Worm (Caenorhabditis elegans) whole organism, mixed stage, embryonic: ENCODE data around the gene sru-44.

Experiments used
- M03D4.4 ChIP-seq: sonication (generic microtip); optimal IDR thresholded peaks from 2 replicates; lab custom pipeline; 2017; ENCODE audit warnings: mild to moderate bottlenecking, missing genetic modification characterization, missing compliant biosample characterization
- bed-3 ChIP-seq: fragments of 200-800 bp; sonication (Bioruptor generic); optimal IDR thresholded peaks from 3 replicates; lab custom pipeline; 2018; ENCODE audit warnings: mild to moderate bottlenecking, missing genetic modification characterization, moderate library complexity, missing compliant biosample characterization
- blmp-1 ChIP-seq: fragments of 150-350 bp; optimal IDR thresholded peaks from 2 replicates; lab custom pipeline; 2014; ENCODE audit warnings: missing biosample characterization, missing genetic modification characterization
- ceh-43 ChIP-seq: fragments of 200-800 bp; sonication (Bioruptor generic); optimal IDR thresholded peaks from 2 replicates; lab custom pipeline; 2018; ENCODE audit warnings: mild to moderate bottlenecking, missing genetic modification characterization, moderate library complexity, missing compliant biosample characterization
- ceh-83 ChIP-seq: fragments of 200-800 bp; sonication (Bioruptor generic); optimal IDR thresholded peaks from 2 replicates; lab custom pipeline; 2018; ENCODE audit warnings: mild to moderate bottlenecking, missing genetic modification characterization, missing compliant biosample characterization
- ces-1 ChIP-seq: fragments of 150-350 bp; optimal IDR thresholded peaks from 2 replicates; lab custom pipeline; 2014; ENCODE audit warnings: missing biosample characterization, missing genetic modification reagents, missing genetic modification characterization
- cnd-1 ChIP-seq: fragments of 200-800 bp; sonication (Bioruptor generic); optimal IDR thresholded peaks from 2 replicates; lab custom pipeline; 2018; ENCODE audit warnings: mild to moderate bottlenecking, missing genetic modification characterization, missing compliant biosample characterization
- drap-1 ChIP-seq: fragments of 200-800 bp; sonication (Bioruptor generic); optimal IDR thresholded peaks from 3 replicates; lab custom pipeline; 2018; ENCODE audit warnings: mild to moderate bottlenecking, missing genetic modification characterization, missing compliant biosample characterization
- elt-1 ChIP-seq: sonication (generic microtip); optimal IDR thresholded peaks from 2 replicates; lab custom pipeline; 2017; ENCODE audit warnings: missing genetic modification characterization, mild to moderate bottlenecking, missing compliant biosample characterization, antibody characterized with exemption, moderate library complexity, borderline replicate concordance; ENCODE audit not compliant: insufficient read depth
- flh-1 ChIP-seq: fragments of 200-800 bp; sonication (Bioruptor generic); optimal IDR thresholded peaks from 2 replicates; lab custom pipeline; 2018; ENCODE audit warnings: mild to moderate bottlenecking, missing genetic modification characterization, moderate library complexity, missing compliant biosample characterization
- ham-2 ChIP-seq: fragments of 200-800 bp; sonication (Bioruptor generic); optimal IDR thresholded peaks from 2 replicates; lab custom pipeline; 2018; ENCODE audit warnings: mild to moderate bottlenecking, missing genetic modification characterization, missing compliant biosample characterization
- lin-13 ChIP-seq: fragments of 150-350 bp; optimal IDR thresholded peaks from 2 replicates; lab custom pipeline; 2014; ENCODE audit warnings: missing biosample characterization, missing genetic modification characterization
- lin-32 ChIP-seq: fragments of 200-800 bp; sonication (Bioruptor generic); optimal IDR thresholded peaks from 2 replicates; lab custom pipeline; 2018; ENCODE audit warnings: mild to moderate bottlenecking, missing genetic modification characterization, missing compliant biosample characterization
- lsy-2 ChIP-seq: fragments of 150-350 bp; optimal IDR thresholded peaks from 2 replicates; lab custom pipeline; 2014; ENCODE audit warnings: missing biosample characterization, missing genetic modification characterization
- mab-5 ChIP-seq: fragments of 150-350 bp; optimal IDR thresholded peaks from 2 replicates; lab custom pipeline; 2014; ENCODE audit warnings: missing biosample characterization, missing genetic modification characterization
- mls-2 ChIP-seq: sonication (generic microtip); optimal IDR thresholded peaks from 2 replicates; lab custom pipeline; 2016; ENCODE audit warnings: mild to moderate bottlenecking, missing genetic modification characterization, moderate library complexity, missing compliant biosample characterization
- nhr-12 ChIP-seq: fragments of 150-350 bp; optimal IDR thresholded peaks from 2 replicates; lab custom pipeline; 2014; ENCODE audit warnings: missing biosample characterization, missing genetic modification characterization
- nhr-2 ChIP-seq: fragments of 150-350 bp; optimal IDR thresholded peaks from 2 replicates; lab custom pipeline; 2014; ENCODE audit warnings: missing biosample characterization, missing genetic modification characterization
- nhr-237 ChIP-seq: fragments of 150-350 bp; optimal IDR thresholded peaks from 2 replicates; lab custom pipeline; 2014; ENCODE audit warnings: missing biosample characterization, missing genetic modification characterization
- nhr-28 ChIP-seq: fragments of 150-350 bp; optimal IDR thresholded peaks from 2 replicates; lab custom pipeline; 2014; ENCODE audit warnings: missing biosample characterization, missing genetic modification characterization
- nhr-76 ChIP-seq: sonication (generic microtip); optimal IDR thresholded peaks from 2 replicates; lab custom pipeline; 2017; ENCODE audit warnings: missing biosample characterization, missing genetic modification characterization
- sem-2 ChIP-seq: fragments of 200-800 bp; sonication (Bioruptor generic); optimal IDR thresholded peaks from 2 replicates; lab custom pipeline; 2018; ENCODE audit warnings: mild to moderate bottlenecking, missing genetic modification characterization, missing compliant biosample characterization
- snpc-4 ChIP-seq: fragments of 150-350 bp; optimal IDR thresholded peaks from 2 replicates; lab custom pipeline; 2014; ENCODE audit warnings: missing biosample characterization, missing genetic modification characterization
- tbx-8 ChIP-seq: fragments of 200-800 bp; sonication (Bioruptor generic); optimal IDR thresholded peaks from 2 replicates; lab custom pipeline; 2018; ENCODE audit warnings: mild to moderate bottlenecking, missing genetic modification characterization, moderate library complexity, missing compliant biosample characterization
- unc-120 ChIP-seq: sonication (generic microtip); optimal IDR thresholded peaks from 2 replicates; lab custom pipeline; 2017; ENCODE audit warnings: missing genetic modification characterization, missing compliant biosample characterization; ENCODE audit not compliant: poor library complexity, severe bottlenecking
- unc-62 ChIP-seq: fragments of 150-350 bp; optimal IDR thresholded peaks from 2 replicates; lab custom pipeline; 2014; ENCODE audit warnings: missing biosample characterization, missing genetic modification reagents, missing genetic modification characterization
- zip-8 ChIP-seq: fragments of 150-350 bp; optimal IDR thresholded peaks from 2 replicates; lab custom pipeline; 2014; ENCODE audit warnings: missing biosample characterization, missing genetic modification characterization

The sru-44 gene

DNA sequence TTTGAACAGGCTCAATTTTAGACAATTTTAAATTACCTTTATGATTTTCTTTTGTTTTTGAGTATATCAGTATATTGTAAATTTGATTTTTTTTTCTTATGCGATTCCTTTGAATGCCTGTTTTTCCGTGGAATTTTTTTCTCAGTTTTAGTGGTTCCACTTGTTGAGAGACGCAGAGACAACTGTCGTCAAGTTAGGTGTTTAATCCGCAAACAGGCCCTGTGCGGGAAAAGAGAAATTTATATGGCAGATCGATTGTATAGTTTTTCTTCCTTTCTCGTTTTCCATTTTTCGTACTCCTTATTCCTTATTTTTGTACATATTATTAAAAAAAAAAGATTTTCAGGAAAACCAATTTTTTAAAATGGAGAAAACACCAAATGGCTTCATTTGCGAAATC, 31.3 kb upstream of the sru-44 start, which contains the start of gene F36D3.1 (continued):
- no peak for TF ChIP-seq elt-1 (tag; lab: Kevin White, UChicago)

DNA sequence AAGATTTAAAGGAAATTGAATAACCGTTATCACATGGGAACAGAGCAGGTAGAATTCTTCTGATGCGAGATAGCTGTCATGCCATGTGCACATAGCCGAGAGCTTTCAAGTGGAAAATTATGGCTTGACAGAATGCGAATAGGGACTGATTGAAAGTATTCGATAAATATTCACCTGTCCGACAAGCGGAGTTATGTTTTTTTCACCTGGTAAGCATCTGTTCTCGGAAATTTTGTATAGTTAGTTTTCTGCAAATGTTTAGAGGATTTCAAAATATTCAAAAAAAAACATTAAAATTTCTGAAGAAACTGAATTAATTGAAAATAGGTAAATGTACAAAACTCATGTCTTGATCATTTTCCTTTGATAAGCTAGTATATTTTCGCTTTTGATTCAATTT, 29.8 kb upstream of the sru-44 start, which contains the start of gene srh-136:
Gene srh-136 (minus strand): TSS at position 93 of the 400 bp plus-strand sequence.
- TF ChIP-seq bed-3 (GFP tag; lab: Kevin White, UChicago) (no peak), unc-62 (no peak), nhr-76 (tag; lab: Kevin White, UChicago) (no peak)

- TF ChIP-seq sem-2 (no peak), bed-3 (GFP tag; lab: Kevin White, UChicago) (no peak), cnd-1 (tag; lab: Kevin White, UChicago) (no peak), unc-62 (no peak), nhr-28 (tag; lab: Kevin White, UChicago) (no peak)
Measured at ce11 chrV:16494359-16494758, 26.6 kb upstream of the sru-44 start, which contains the start of gene comt-2. TSS of gene comt-2 (minus strand) at chrV:16494489.

DNA sequence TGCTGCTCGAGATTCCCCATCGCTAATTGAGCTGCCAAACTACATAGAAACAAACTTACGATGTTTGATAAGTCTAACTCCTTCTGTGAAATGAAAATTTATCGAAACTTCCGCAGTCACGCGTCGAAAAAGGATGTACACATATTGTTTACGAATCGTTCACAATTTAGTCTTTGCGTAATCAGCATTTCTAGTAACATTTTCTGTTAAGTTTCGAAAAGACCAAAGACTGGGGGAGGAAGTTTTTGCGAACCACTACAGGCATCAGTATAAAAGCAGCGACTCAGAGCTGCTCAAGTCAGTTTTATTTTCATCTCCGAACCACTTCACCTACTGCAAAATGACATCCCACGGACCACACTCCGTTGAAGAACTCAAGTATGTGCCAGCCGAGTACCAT, 20.4 kb upstream of the sru-44 start, which contains the start of gene sqst-4:
Gene sqst-4 (plus strand): TSS at position 301 of the 400 bp plus-strand sequence.
- TF ChIP-seq zip-8 (tag; lab: Kevin White, UChicago) (no peak), ces-1 (GFP tag; lab: Kevin White, UChicago) (no peak), nhr-237 (tag; lab: Kevin White, UChicago) (no peak), ceh-83 (GFP tag; lab: Kevin White, UChicago) (no peak), mab-5 (tag; lab: Kevin White, UChicago) (no peak), flh-1 (GFP tag; lab: Kevin White, UChicago) (no peak)

DNA sequence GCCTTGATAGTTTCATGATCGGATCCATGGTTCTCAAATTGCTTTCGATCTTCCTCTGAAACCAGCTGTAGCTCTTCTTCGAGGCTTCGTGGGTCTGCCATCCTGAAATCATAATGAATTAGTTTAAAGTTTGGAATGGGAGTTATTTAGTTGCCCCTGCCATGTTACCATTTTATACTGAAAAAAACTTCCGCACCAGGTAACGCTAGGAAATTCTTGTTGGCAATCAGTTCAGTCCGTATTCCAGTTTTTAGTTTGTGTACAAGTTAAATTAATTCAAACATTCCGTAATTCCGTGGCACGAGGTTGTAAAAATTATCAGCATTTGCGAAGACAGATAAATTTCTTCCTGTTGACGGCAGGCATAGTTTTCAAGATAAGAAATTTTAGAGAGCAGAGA, 19.7 kb upstream of the sru-44 start, which contains the start of gene Y32B12A.5:
Gene Y32B12A.5 (minus strand): TSS at position 101 of the 400 bp plus-strand sequence.
- TF ChIP-seq tbx-8 (GFP tag; lab: Kevin White, UChicago), result no peak
- no peak for TF ChIP-seq drap-1
- TF ChIP-seq nhr-12 (tag; lab: Kevin White, UChicago), result no peak
- no peak for TF ChIP-seq nhr-2 (tag; lab: Kevin White, UChicago)
- TF ChIP-seq lsy-2 (tag; lab: Kevin White, UChicago), result no peak
- TF ChIP-seq unc-62, result no peak
- TF ChIP-seq mab-5 (tag; lab: Kevin White, UChicago), result no peak
- TF ChIP-seq lin-32 (GFP tag; lab: Kevin White, UChicago), result no peak
- TF ChIP-seq ces-1 (GFP tag; lab: Kevin White, UChicago), result no peak
- no peak for TF ChIP-seq lin-13 (tag; lab: Kevin White, UChicago)
- no peak for TF ChIP-seq nhr-28 (tag; lab: Kevin White, UChicago)
- no peak for TF ChIP-seq ceh-43 (GFP tag; lab: Kevin White, UChicago)
- no peak for TF ChIP-seq ceh-83 (GFP tag; lab: Kevin White, UChicago)
- TF ChIP-seq snpc-4, result no peak
- no peak for TF ChIP-seq cnd-1 (tag; lab: Kevin White, UChicago)

DNA sequence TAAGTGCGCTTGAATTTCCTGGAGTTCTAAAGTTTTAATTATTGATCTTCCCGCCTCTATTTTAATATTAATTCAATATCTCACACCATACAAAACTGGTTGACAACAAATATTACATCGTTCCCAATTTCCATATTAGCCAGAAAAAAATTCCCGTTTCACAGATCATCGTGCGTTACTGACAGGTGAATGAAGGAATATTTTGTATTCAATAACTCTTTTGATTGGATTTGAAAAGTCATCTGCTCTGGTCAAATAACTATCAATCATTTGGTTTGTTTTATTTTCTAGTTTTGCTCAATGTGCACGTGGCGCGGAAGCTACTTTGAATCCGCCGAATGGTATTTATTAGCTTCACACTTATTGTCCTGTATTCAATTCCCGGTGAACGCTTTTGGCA, 15.9 kb upstream of the sru-44 start, which contains the start of gene srh-139:
Gene srh-139 (plus strand): TSS at position 301 of the 400 bp plus-strand sequence.
- TF ChIP-seq ceh-83 (GFP tag; lab: Kevin White, UChicago) (no peak), drap-1 (no peak), ces-1 (GFP tag; lab: Kevin White, UChicago) (no peak), blmp-1 (tag; lab: Kevin White, UChicago) (no peak), zip-8 (tag; lab: Kevin White, UChicago) (no peak), unc-120 (no peak), nhr-12 (tag; lab: Kevin White, UChicago) (no peak), cnd-1 (tag; lab: Kevin White, UChicago) (no peak), ham-2 (GFP tag; lab: Kevin White, UChicago) (no peak), M03D4.4 (tag; lab: Kevin White, UChicago) (no peak), nhr-28 (tag; lab: Kevin White, UChicago) (no peak), lin-32 (GFP tag; lab: Kevin White, UChicago) (no peak), mls-2 (tag; lab: Kevin White, UChicago) (no peak)
